Fruit fly (Drosophila melanogaster) Kc167 (cell line): ENCODE measurements around the gene Pp2A-29B.

Experiments used
- Myc ChIP-seq: fragments of >200 bp; optimal IDR thresholded peaks from 2 replicates; lab custom pipeline; 2017; ENCODE audit warnings: missing external identifiers
- Sin3A ChIP-seq: fragments of >200 bp; optimal IDR thresholded peaks from 2 replicates; lab custom pipeline; 2018; ENCODE audit warnings: missing external identifiers
- h ChIP-seq: fragments of >200 bp; optimal IDR thresholded peaks from 3 replicates; lab custom pipeline; 2018; ENCODE audit warnings: missing external identifiers
- insv ChIP-seq: fragments of >200 bp; optimal IDR thresholded peaks from 3 replicates; lab custom pipeline; 2018; ENCODE audit warnings: missing external identifiers
- psq ChIP-seq: fragments of >200 bp; optimal IDR thresholded peaks from 2 replicates; lab custom pipeline; 2017; ENCODE audit warnings: missing external identifiers
- ttk ChIP-seq: sonication (Bioruptor generic); optimal IDR thresholded peaks from 2 replicates; lab custom pipeline; 2017; ENCODE audit warnings: missing external identifiers

DNA sequence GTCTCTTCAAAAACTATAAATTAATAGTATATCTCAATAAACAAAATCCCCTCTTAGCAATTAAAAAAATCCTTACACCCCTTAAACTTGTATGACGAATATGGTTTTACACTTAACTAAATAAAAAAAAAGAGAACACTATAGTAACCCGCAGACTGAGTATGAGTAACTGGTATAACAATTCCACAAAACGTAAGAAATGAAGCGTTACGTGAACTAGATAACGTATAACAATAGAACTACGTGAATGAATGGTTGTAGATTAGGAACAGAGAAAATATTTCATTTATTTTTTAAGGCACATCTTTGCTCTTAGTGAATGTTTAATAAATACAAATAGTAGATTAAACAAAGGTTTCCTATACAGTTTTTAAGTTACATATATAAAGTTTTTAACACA lies 10.4 kb upstream of the Pp2A-29B start:
- TF ChIP-seq psq (lab: Kevin White, UChicago): no peak
- TF ChIP-seq Sin3A (lab: Kevin White, UChicago): no peak
- no peak for TF ChIP-seq h (lab: Kevin White, UChicago)
- no peak for TF ChIP-seq Myc (lab: Kevin White, UChicago)
- no peak for TF ChIP-seq ttk
- TF ChIP-seq insv (lab: Kevin White, UChicago): no peak
